Worm (Caenorhabditis elegans): ENCODE data around the gene C26B9.7.

The C26B9.7 gene

ce11 chrX:5377307-5377706, 35.2 kb downstream of the C26B9.7 start, which contains the start of gene sek-5:
TSS of gene sek-5 (plus strand) at chrX:5377607.
- TF ChIP-seq nhr-237 (tag; optimal IDR thresholded peaks at IDR 0.05) = no peak
- TF ChIP-seq fkh-10 (GFP tag; optimal IDR thresholded peaks at IDR 0.05) = no peak
- no peak for TF ChIP-seq jun-1 (tag; optimal IDR thresholded peaks at IDR 0.05)
- no peak for TF ChIP-seq nhr-67 (tag; optimal IDR thresholded peaks at IDR 0.05)
- no peak for TF ChIP-seq ceh-9 (tag; optimal IDR thresholded peaks at IDR 0.05)
- no peak for TF ChIP-seq hmg-11 (tag; optimal IDR thresholded peaks at IDR 0.05)
- TF ChIP-seq pha-4 (tag; optimal IDR thresholded peaks at IDR 0.05) = peak; percentile 39
- TF ChIP-seq egl-5 (tag; optimal IDR thresholded peaks at IDR 0.05) = no peak

ce11 chrX:5382778-5383177, 40.7 kb downstream of the C26B9.7 start:
- TF ChIP-seq ZK546.5 (tag; optimal IDR thresholded peaks at IDR 0.05) = no peak
- TF ChIP-seq elt-2 (tag; optimal IDR thresholded peaks at IDR 0.05) = no peak
- no peak for TF ChIP-seq ceh-16 (tag; optimal IDR thresholded peaks at IDR 0.05)
- no peak for TF ChIP-seq nhr-237 (tag; optimal IDR thresholded peaks at IDR 0.05)
- no peak for TF ChIP-seq nhr-11 (tag; optimal IDR thresholded peaks at IDR 0.05)

DNA sequence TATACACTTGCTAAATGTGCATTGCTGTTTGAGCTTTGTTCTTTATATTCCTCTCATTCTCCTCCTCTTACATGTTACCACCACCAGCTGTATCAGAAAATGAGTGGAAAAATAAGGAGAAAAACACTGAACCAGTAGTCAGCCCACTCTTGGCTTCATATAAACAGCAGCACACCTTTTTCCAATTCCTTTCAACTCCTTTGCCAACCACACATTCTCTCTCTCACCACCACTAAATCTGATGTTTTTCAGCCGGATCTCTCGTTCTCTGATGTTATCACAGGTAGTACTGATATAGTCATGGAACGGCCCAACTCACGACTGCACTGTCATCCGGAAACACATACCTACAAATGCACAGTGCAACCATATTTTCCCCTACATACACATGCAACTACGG, 44.5 kb downstream of the C26B9.7 start, which contains the start of gene kcnl-3:
kcnl-3 (plus strand) TSS at position 301 of the 400 bp plus-strand sequence.
- no peak for TF ChIP-seq zag-1 (tag; optimal IDR thresholded peaks at IDR 0.05)
- no peak for TF ChIP-seq ceh-16 (tag; optimal IDR thresholded peaks at IDR 0.05)
- TF ChIP-seq egl-27 (tag; optimal IDR thresholded peaks at IDR 0.05) = no peak
- no peak for TF ChIP-seq jun-1 (tag; optimal IDR thresholded peaks at IDR 0.05)
- no peak for TF ChIP-seq nhr-12 (tag; optimal IDR thresholded peaks at IDR 0.05)
- TF ChIP-seq ceh-28 (tag; optimal IDR thresholded peaks at IDR 0.05) = no peak

ce11 chrX:5387629-5388028, 45.5 kb downstream of the C26B9.7 start:
- no peak for TF ChIP-seq R02D3.7 (tag; optimal IDR thresholded peaks at IDR 0.05)
- no peak for TF ChIP-seq elt-2 (tag; optimal IDR thresholded peaks at IDR 0.05)
- TF ChIP-seq unc-39 (tag; optimal IDR thresholded peaks at IDR 0.05) = no peak
- TF ChIP-seq fos-1 (tag; optimal IDR thresholded peaks at IDR 0.05) = no peak
- no peak for TF ChIP-seq elt-1 (tag; optimal IDR thresholded peaks at IDR 0.05)
- TF ChIP-seq ztf-4 (tag; optimal IDR thresholded peaks at IDR 0.05) = no peak
- no peak for TF ChIP-seq ceh-16 (tag; optimal IDR thresholded peaks at IDR 0.05)
- TF ChIP-seq fkh-2 (tag; optimal IDR thresholded peaks at IDR 0.05) = no peak
- TF ChIP-seq egl-5 (tag; optimal IDR thresholded peaks at IDR 0.05) = no peak
- no peak for TF ChIP-seq ama-1 (optimal IDR thresholded peaks at IDR 0.05)
- TF ChIP-seq lin-15B (tag; optimal IDR thresholded peaks at IDR 0.05) = no peak
- TF ChIP-seq ceh-82 (tag; optimal IDR thresholded peaks at IDR 0.05) = no peak
- no peak for TF ChIP-seq pqm-1 (tag; optimal IDR thresholded peaks at IDR 0.05)
- TF ChIP-seq unc-62 (GFP tag; optimal IDR thresholded peaks at IDR 0.05) = no peak
- TF ChIP-seq nhr-43 (tag; optimal IDR thresholded peaks at IDR 0.05; ENCODE audit: poor library complexity, severe bottlenecking) = no peak
- no peak for TF ChIP-seq nhr-23 (tag; optimal IDR thresholded peaks at IDR 0.05)

All from whole organism, L3 larva.